Worm (Caenorhabditis elegans) whole organism, late embryonic: ENCODE data around the gene F36D4.6.

ENCODE experiments used
- ceh-2 ChIP-seq: sonication (generic microtip); optimal IDR thresholded peaks from 2 replicates; lab custom pipeline; 2016; ENCODE audit warnings: missing genotype, missing genetic modification characterization, missing compliant biosample characterization
- ceh-6 ChIP-seq: fragments of 200-800 bp; sonication (Bioruptor generic); optimal IDR thresholded peaks from 2 replicates; lab custom pipeline; 2018; ENCODE audit warnings: mild to moderate bottlenecking, missing genetic modification characterization, missing compliant biosample characterization
- dve-1 ChIP-seq: sonication (generic microtip); optimal IDR thresholded peaks from 2 replicates; lab custom pipeline; 2017; ENCODE audit warnings: antibody characterized with exemption, mild to moderate bottlenecking, missing genetic modification characterization, missing compliant biosample characterization
- fax-1 ChIP-seq: sonication (generic microtip); optimal IDR thresholded peaks from 2 replicates; lab custom pipeline; 2016; ENCODE audit warnings: missing genotype, missing genetic modification characterization, missing compliant biosample characterization
- fkh-10 ChIP-seq: fragments of 150-350 bp; optimal IDR thresholded peaks from 2 replicates; lab custom pipeline; 2014; ENCODE audit warnings: missing biosample characterization, missing genetic modification reagents, missing genetic modification characterization
- hlh-8 ChIP-seq: sonication (generic microtip); optimal IDR thresholded peaks from 2 replicates; lab custom pipeline; 2016; ENCODE audit warnings: missing genotype, missing genetic modification characterization, missing compliant biosample characterization
- lim-6 ChIP-seq: sonication (generic microtip); optimal IDR thresholded peaks from 2 replicates; lab custom pipeline; 2016; ENCODE audit warnings: missing genetic modification characterization, missing compliant biosample characterization
- madf-2 ChIP-seq: sonication (generic microtip); optimal IDR thresholded peaks from 2 replicates; lab custom pipeline; 2017; ENCODE audit warnings: missing genetic modification characterization, missing compliant biosample characterization
- nfya-1 ChIP-seq: sonication (generic microtip); optimal IDR thresholded peaks from 2 replicates; lab custom pipeline; 2017; ENCODE audit warnings: missing genetic modification characterization, mild to moderate bottlenecking, missing compliant biosample characterization, antibody characterized with exemption, moderate library complexity
- sox-4 ChIP-seq: sonication (generic microtip); optimal IDR thresholded peaks from 2 replicates; lab custom pipeline; 2017; ENCODE audit warnings: mild to moderate bottlenecking, missing genetic modification characterization, inconsistent platforms, missing compliant biosample characterization
- tbx-2 ChIP-seq: sonication (generic microtip); optimal IDR thresholded peaks from 2 replicates; lab custom pipeline; 2016; ENCODE audit warnings: missing genetic modification characterization, missing compliant biosample characterization

- TF ChIP-seq sox-4 (no peak), lim-6 (no peak), dve-1 (tag; lab: Kevin White, UChicago) (no peak), hlh-8 (tag; lab: Kevin White, UChicago) (no peak), fax-1 (tag; lab: Kevin White, UChicago) (no peak), fkh-10 (GFP tag; lab: Kevin White, UChicago) (no peak), ceh-6 (GFP tag; lab: Kevin White, UChicago) (no peak), nfya-1 (tag; lab: Kevin White, UChicago) (no peak), tbx-2 (no peak), ceh-2 (tag; lab: Kevin White, UChicago) (no peak), madf-2 (tag; lab: Kevin White, UChicago) (no peak)
These were observed 16.1 kb upstream of the F36D4.6 start for ce11 chrV:9443109-9443508.
